ENCODE assay signal across 4 worm cellular contexts in genomic region chrII:15258668-15259067, ce11.
TF ChIP-seq lines count a peak whose summit lies in the region.

No protein-coding gene starts in this region.

TF ChIP-seq in whole organism, L1 larva, 84 proteins besides CTCF, POLR2A, EP300 and RAD21 (continued from another document and continues in another):
- TF ChIP-seq alr-1 (tag; optimal IDR thresholded peaks at IDR 0.05; lab: Kevin White, UChicago; ENCODE audit: borderline replicate concordance) (no peak), aly-2 (tag; optimal IDR thresholded peaks at IDR 0.05; lab: Kevin White, UChicago) (no peak), jun-1 (tag; optimal IDR thresholded peaks at IDR 0.05; lab: Kevin White, UChicago) (no peak), unc-98 (GFP tag; IDR thresholded peaks at IDR 0.05; lab: Robert Waterston, UW) (no peak), ztf-4 (tag; optimal IDR thresholded peaks at IDR 0.05; lab: Kevin White, UChicago) (no peak), lin-15B (tag; optimal IDR thresholded peaks at IDR 0.05; lab: Kevin White, UChicago) (no peak), fkh-8 (tag; optimal IDR thresholded peaks at IDR 0.05; lab: Kevin White, UChicago) (peak; percentile 36), C16A3.4 (tag; optimal IDR thresholded peaks at IDR 0.05; lab: Kevin White, UChicago) (no peak), C34B4.2 (tag; optimal IDR thresholded peaks at IDR 0.05; lab: Kevin White, UChicago) (no peak), lsy-2 (tag; optimal IDR thresholded peaks at IDR 0.05; lab: Kevin White, UChicago) (peak; percentile 4 to 42), fkh-4 (tag; optimal IDR thresholded peaks at IDR 0.05; lab: Kevin White, UChicago; ENCODE audit: borderline replicate concordance) (no peak), ceh-82 (tag; optimal IDR thresholded peaks at IDR 0.05; lab: Kevin White, UChicago) (peak in 1 of 3 experiments; percentile 12), tlp-1 (tag; optimal IDR thresholded peaks at IDR 0.05; lab: Kevin White, UChicago) (no peak), hpl-2 (GFP tag; optimal IDR thresholded peaks at IDR 0.05; lab: Kevin White, UChicago) (no peak), sox-4 (tag; optimal IDR thresholded peaks at IDR 0.05; lab: Kevin White, UChicago) (no peak), mdl-1 (tag; optimal IDR thresholded peaks at IDR 0.05; lab: Kevin White, UChicago) (no peak), swsn-7 (tag; optimal IDR thresholded peaks at IDR 0.05; lab: Kevin White, UChicago) (no peak), nhr-19 (GFP tag; conservative IDR thresholded peaks at IDR 0.05; lab: Robert Waterston, UW) (no peak), mab-9 (GFP tag; IDR thresholded peaks at IDR 0.05; lab: Robert Waterston, UW) (no peak), hlh-4 (tag; optimal IDR thresholded peaks at IDR 0.05; lab: Kevin White, UChicago) (no peak), sup-37 (GFP tag; optimal IDR thresholded peaks at IDR 0.05; lab: Kevin White, UChicago) (no peak), nhr-85 (tag; lab: Kevin White, UChicago) (no peak), xbp-1 (tag; optimal IDR thresholded peaks at IDR 0.05; lab: Kevin White, UChicago) (no peak), blmp-1 (tag; optimal IDR thresholded peaks at IDR 0.05; lab: Kevin White, UChicago) (no peak), unc-130 (tag; optimal IDR thresholded peaks at IDR 0.05; lab: Kevin White, UChicago) (no peak), elt-3 (tag; optimal IDR thresholded peaks at IDR 0.05; lab: Kevin White, UChicago) (no peak), rnt-1 (tag; optimal IDR thresholded peaks at IDR 0.05; lab: Kevin White, UChicago) (peak; percentile 46), ceh-63 (GFP tag; optimal IDR thresholded peaks at IDR 0.05; lab: Kevin White, UChicago) (no peak), unc-62 (GFP tag; optimal IDR thresholded peaks at IDR 0.05; lab: Kevin White, UChicago) (no peak), Y116A8C.19 (tag; optimal IDR thresholded peaks at IDR 0.05; lab: Kevin White, UChicago; ENCODE audit: borderline replicate concordance) (no peak), nhr-237 (tag; optimal IDR thresholded peaks at IDR 0.05; lab: Kevin White, UChicago) (no peak), efl-1 (optimal IDR thresholded peaks at IDR 0.05; lab: Kevin White, UChicago) (peak; percentile 10 to 23), efl-1 (GFP tag; optimal IDR thresholded peaks at IDR 0.05 in 1 of 2; lab: Kevin White, UChicago) (peak; percentile 15 to 89), mep-1 (tag; optimal IDR thresholded peaks at IDR 0.05; lab: Kevin White, UChicago) (peak; percentile 15)

TF ChIP-seq in whole organism, L2 larva, 48 proteins besides CTCF, POLR2A, EP300 and RAD21 (continued from another document):
- TF ChIP-seq sem-4 (tag; optimal IDR thresholded peaks at IDR 0.05; lab: Kevin White, UChicago) (peak; percentile 13), lsy-2 (tag; optimal IDR thresholded peaks at IDR 0.05; lab: Kevin White, UChicago) (peak in 1 of 2 experiments; percentile 53), lin-13 (GFP tag; optimal IDR thresholded peaks at IDR 0.05; lab: Kevin White, UChicago) (no peak), blmp-1 (tag; optimal IDR thresholded peaks at IDR 0.05; lab: Kevin White, UChicago; ENCODE audit: insufficient read depth) (no peak), R02D3.7 (tag; optimal IDR thresholded peaks at IDR 0.05; lab: Kevin White, UChicago) (no peak), ceh-16 (tag; optimal IDR thresholded peaks at IDR 0.05; lab: Kevin White, UChicago) (no peak), nhr-23 (tag; optimal IDR thresholded peaks at IDR 0.05; lab: Kevin White, UChicago) (no peak), ZK546.5 (tag; optimal IDR thresholded peaks at IDR 0.05; lab: Kevin White, UChicago) (no peak), crh-2 (tag; optimal IDR thresholded peaks at IDR 0.05; lab: Kevin White, UChicago) (peak; percentile 34), elt-3 (tag; optimal IDR thresholded peaks at IDR 0.05; lab: Kevin White, UChicago) (no peak), nhr-237 (tag; optimal IDR thresholded peaks at IDR 0.05; lab: Kevin White, UChicago) (no peak), nhr-6 (tag; optimal IDR thresholded peaks at IDR 0.05; lab: Kevin White, UChicago) (no peak), egl-27 (tag; optimal IDR thresholded peaks at IDR 0.05; lab: Kevin White, UChicago) (no peak), unc-39 (tag; optimal IDR thresholded peaks at IDR 0.05; lab: Kevin White, UChicago) (no peak), skn-1 (tag; optimal IDR thresholded peaks at IDR 0.05; lab: Kevin White, UChicago) (no peak), lin-11 (tag; optimal IDR thresholded peaks at IDR 0.05; lab: Kevin White, UChicago) (no peak), snpc-4 (tag; optimal IDR thresholded peaks at IDR 0.05; lab: Kevin White, UChicago) (no peak), sma-3 (GFP tag; optimal IDR thresholded peaks at IDR 0.05; lab: Kevin White, UChicago) (no peak), unc-55 (GFP tag; optimal IDR thresholded peaks at IDR 0.05; lab: Kevin White, UChicago) (peak; percentile 42), unc-62 (GFP tag; optimal IDR thresholded peaks at IDR 0.05; lab: Kevin White, UChicago) (no peak), ztf-11 (tag; optimal IDR thresholded peaks at IDR 0.05; lab: Kevin White, UChicago) (no peak), ceh-82 (tag; optimal IDR thresholded peaks at IDR 0.05; lab: Kevin White, UChicago) (no peak), ztf-4 (tag; optimal IDR thresholded peaks at IDR 0.05; lab: Kevin White, UChicago) (no peak), F13H6.1 (tag; optimal IDR thresholded peaks at IDR 0.05; lab: Kevin White, UChicago) (peak; percentile 58), dmd-4 (tag; optimal IDR thresholded peaks at IDR 0.05; lab: Kevin White, UChicago) (no peak), mab-5 (tag; optimal IDR thresholded peaks at IDR 0.05; lab: Kevin White, UChicago) (no peak), zag-1 (tag; optimal IDR thresholded peaks at IDR 0.05; lab: Kevin White, UChicago) (peak; percentile 66), C34F6.9 (tag; optimal IDR thresholded peaks at IDR 0.05; lab: Kevin White, UChicago) (peak; percentile 50), peb-1 (tag; optimal IDR thresholded peaks at IDR 0.05; lab: Kevin White, UChicago) (no peak), gmeb-1 (tag; optimal IDR thresholded peaks at IDR 0.05; lab: Kevin White, UChicago) (no peak)

TF ChIP-seq in whole organism, L3 larva, 47 proteins besides CTCF, POLR2A, EP300 and RAD21 (continued from another document):
- TF ChIP-seq nhr-28 (tag; optimal IDR thresholded peaks at IDR 0.05; lab: Kevin White, UChicago) (no peak), hmg-11 (tag; optimal IDR thresholded peaks at IDR 0.05; lab: Kevin White, UChicago) (peak; percentile 67), ceh-9 (tag; optimal IDR thresholded peaks at IDR 0.05; lab: Kevin White, UChicago) (no peak), lin-39 (tag; optimal IDR thresholded peaks at IDR 0.05; lab: Kevin White, UChicago) (peak; percentile 59), mml-1 (tag; optimal IDR thresholded peaks at IDR 0.05; lab: Kevin White, UChicago) (no peak), nhr-76 (tag; optimal IDR thresholded peaks at IDR 0.05; lab: Kevin White, UChicago) (no peak), elt-2 (tag; optimal IDR thresholded peaks at IDR 0.05; lab: Kevin White, UChicago) (peak; percentile 10), ceh-28 (tag; optimal IDR thresholded peaks at IDR 0.05; lab: Kevin White, UChicago) (peak; percentile 12), nhr-12 (tag; optimal IDR thresholded peaks at IDR 0.05; lab: Kevin White, UChicago) (no peak), fkh-10 (GFP tag; optimal IDR thresholded peaks at IDR 0.05; lab: Kevin White, UChicago) (no peak)

TF ChIP-seq in whole organism, L4 larva, 104 proteins besides CTCF, POLR2A, EP300 and RAD21 (continued from another document):
- TF ChIP-seq Y48G9A.11 (GFP tag; IDR thresholded peaks at IDR 0.05; lab: Robert Waterston, UW) (no peak), nhr-6 (tag; optimal IDR thresholded peaks at IDR 0.05; lab: Kevin White, UChicago) (peak; percentile 3), fos-1 (tag; optimal IDR thresholded peaks at IDR 0.05; lab: Kevin White, UChicago) (no peak), Y75B8A.6 (GFP tag; IDR thresholded peaks at IDR 0.05; lab: Robert Waterston, UW) (no peak), attf-4 (tag; optimal IDR thresholded peaks at IDR 0.05; lab: Kevin White, UChicago) (no peak), nhr-28 (tag; optimal IDR thresholded peaks at IDR 0.05; lab: Kevin White, UChicago) (peak; percentile 21), dmd-9 (GFP tag; IDR thresholded peaks at IDR 0.05; lab: Robert Waterston, UW) (no peak), hlh-11 (tag; optimal IDR thresholded peaks at IDR 0.05; lab: Kevin White, UChicago) (peak; percentile 50)
